Worm (Caenorhabditis elegans) whole organism, L2 larva: ENCODE measurements around the gene ZK669.2.

Experiments
- R02D3.7 ChIP-seq: fragments of 150-350 bp; optimal IDR thresholded peaks from 2 replicates; lab custom pipeline; 2014; ENCODE audit warnings: missing biosample characterization, missing genetic modification characterization
- ZK546.5 ChIP-seq: sonication (generic microtip); optimal IDR thresholded peaks from 2 replicates; lab custom pipeline; 2017; ENCODE audit warnings: missing biosample characterization, missing genetic modification characterization
- ama-1 ChIP-seq: fragments of 150-350 bp; optimal IDR thresholded peaks from 2 replicates; lab custom pipeline; 2018; ENCODE audit warnings: inconsistent platforms
- blmp-1 ChIP-seq: sonication (generic microtip); optimal IDR thresholded peaks from 2 replicates; lab custom pipeline; 2017; ENCODE audit warnings: missing genetic modification characterization, mild to moderate bottlenecking, missing compliant biosample characterization, antibody characterized with exemption, moderate library complexity; ENCODE audit not compliant: insufficient read depth
- lin-13 ChIP-seq: fragments of 150-350 bp; optimal IDR thresholded peaks from 2 replicates; lab custom pipeline; 2014; ENCODE audit warnings: missing biosample characterization, missing genetic modification reagents, missing genetic modification characterization
- lsy-2 ChIP-seq, 2 experiments: fragments of 150-350 bp in 1 of 2; sonication (generic microtip) in 1 of 2; optimal IDR thresholded peaks; 2 replicates each; lab custom pipeline; 2014 to 2017; ENCODE audit warnings: missing biosample characterization in 2 of 2, missing genetic modification characterization in 2 of 2
- nhr-11 ChIP-seq: fragments of 150-350 bp; optimal IDR thresholded peaks from 2 replicates; lab custom pipeline; 2014; ENCODE audit warnings: missing biosample characterization, missing genetic modification characterization
- nhr-12 ChIP-seq: fragments of 150-350 bp; optimal IDR thresholded peaks from 2 replicates; lab custom pipeline; 2014; ENCODE audit warnings: missing biosample characterization, missing genetic modification characterization
- nhr-237 ChIP-seq: fragments of 150-350 bp; optimal IDR thresholded peaks from 2 replicates; lab custom pipeline; 2014; ENCODE audit warnings: missing biosample characterization, missing genetic modification characterization
- nhr-6 ChIP-seq: fragments of 150-350 bp; optimal IDR thresholded peaks from 2 replicates; lab custom pipeline; 2014; ENCODE audit warnings: missing biosample characterization, missing genetic modification characterization
- snpc-4 ChIP-seq: fragments of 150-350 bp; optimal IDR thresholded peaks from 2 replicates; lab custom pipeline; 2014; ENCODE audit warnings: missing biosample characterization, missing genetic modification characterization
- unc-39 ChIP-seq: fragments of 150-350 bp; optimal IDR thresholded peaks from 2 replicates; lab custom pipeline; 2014; ENCODE audit warnings: missing biosample characterization, missing genetic modification characterization
- zag-1 ChIP-seq: fragments of 150-350 bp; optimal IDR thresholded peaks from 2 replicates; lab custom pipeline; 2014; ENCODE audit warnings: missing biosample characterization, missing genetic modification characterization
- ztf-4 ChIP-seq: fragments of 150-350 bp; optimal IDR thresholded peaks from 2 replicates; lab custom pipeline; 2014; ENCODE audit warnings: missing biosample characterization, missing genetic modification characterization

DNA sequence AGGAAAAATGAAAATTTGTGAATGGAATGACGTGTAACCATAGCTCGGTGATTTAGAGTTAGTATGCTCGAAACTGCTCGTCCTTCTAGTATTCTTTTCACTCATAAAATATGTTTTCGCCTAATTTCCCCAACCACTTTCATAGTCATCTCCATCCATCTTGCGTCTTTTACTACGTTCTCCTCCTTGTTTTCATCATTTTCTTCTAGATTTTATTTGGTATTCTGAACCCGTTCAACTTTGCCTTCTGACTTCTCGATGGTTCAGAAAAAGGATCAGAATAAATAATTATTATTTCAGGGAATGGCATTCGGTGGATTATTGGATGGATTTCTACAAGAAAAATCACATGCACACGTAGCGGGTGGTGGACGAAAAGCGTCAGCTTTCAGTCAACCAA lies 20.6 kb upstream of the ZK669.2 start, which contains the start of gene C04H4.1:
- no peak for TF ChIP-seq lsy-2 (tag; optimal IDR thresholded peaks at IDR 0.05; lab: Kevin White, UChicago)
- TF ChIP-seq R02D3.7 (tag; lab: Kevin White, UChicago) = no peak
- TF ChIP-seq nhr-12 = no peak
- no peak for TF ChIP-seq ztf-4 (tag; lab: Kevin White, UChicago)
- no peak for TF ChIP-seq zag-1 (tag; lab: Kevin White, UChicago)
- TF ChIP-seq nhr-6 (tag; lab: Kevin White, UChicago) = no peak
- no peak for TF ChIP-seq ZK546.5 (tag; lab: Kevin White, UChicago)
- no peak for TF ChIP-seq unc-39 (tag; lab: Kevin White, UChicago)
- TF ChIP-seq lin-13 (GFP tag; lab: Kevin White, UChicago) = no peak
- no peak for TF ChIP-seq nhr-11 (tag; lab: Kevin White, UChicago)
- TF ChIP-seq blmp-1 (tag; lab: Kevin White, UChicago) = no peak
- TF ChIP-seq snpc-4 (tag; lab: Kevin White, UChicago) = no peak
- no peak for TF ChIP-seq ama-1 (lab: Kevin White, UChicago)
- no peak for TF ChIP-seq nhr-237 (tag; lab: Kevin White, UChicago)
